Fruit fly (Drosophila melanogaster): ENCODE data around the gene Hr38.

- TF ChIP-seq insv (optimal IDR thresholded peaks at IDR 0.05) (no peak), Sin3A (optimal IDR thresholded peaks at IDR 0.05) (no peak), psq (optimal IDR thresholded peaks at IDR 0.05) (no peak)
Measured at dm6 chr2L:20671212-20671611, 43.2 kb downstream of the Hr38 start.

All from Kc167 (cell line).